Fruit fly (Drosophila melanogaster): ENCODE data around the gene CG3339.
A peak's percentile ranks its signal among the peaks of the same experiment; 100 is the strongest.

The CG3339 gene

DNA sequence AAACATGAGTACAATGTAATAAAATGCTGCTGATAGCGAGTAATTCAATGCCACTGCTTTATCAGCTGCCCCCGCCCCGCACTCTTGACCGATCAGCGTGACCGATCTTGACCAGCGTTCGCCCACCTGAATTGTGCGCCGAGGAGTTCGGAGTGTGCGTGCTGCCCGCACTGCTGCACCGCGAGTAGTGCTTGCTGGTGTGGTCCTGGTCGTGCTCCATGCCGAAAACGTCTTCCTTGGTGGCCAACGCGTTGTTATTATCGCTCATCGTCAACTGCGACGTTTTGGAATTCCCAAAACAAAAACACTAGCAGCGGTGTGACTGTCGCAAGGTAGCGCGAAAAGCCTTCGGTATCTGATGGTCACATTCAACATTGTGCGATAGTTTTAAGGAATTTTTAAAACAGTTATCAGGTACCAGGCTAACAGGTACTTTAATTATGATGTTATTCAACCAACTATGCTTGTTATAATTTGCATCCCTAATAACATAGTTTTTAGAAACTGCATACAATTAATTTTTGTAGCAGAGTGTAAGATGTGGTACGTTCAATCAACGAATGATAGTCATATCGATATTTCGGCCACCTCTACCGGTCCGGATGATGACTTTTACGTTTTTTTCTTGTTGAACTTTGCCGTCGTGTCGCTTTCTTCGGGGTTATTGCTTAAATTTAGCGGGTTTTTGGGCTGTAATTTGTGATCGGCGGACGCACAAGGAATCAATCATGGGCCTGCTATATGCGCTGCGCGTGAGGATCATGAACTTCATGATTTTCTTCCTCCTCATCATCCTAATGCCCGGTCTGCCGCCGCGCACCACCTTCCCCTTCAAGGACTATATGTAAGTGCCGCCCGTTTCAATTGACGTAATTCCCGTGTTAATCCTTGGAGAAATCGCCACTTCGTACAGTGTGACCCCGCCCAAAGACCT is 33.7 kb downstream of the CG3339 start, which contains the start of the genes bigmax and Hmu:
Gene bigmax (minus strand): TSS at position 325 of the 934 bp plus-strand sequence.
Gene Hmu (plus strand): TSS at position 568 of the 934 bp plus-strand sequence.
- peak; percentile 75 for TF ChIP-seq Sp1 (GFP tag; optimal IDR thresholded peaks at IDR 0.05)
- TF ChIP-seq fru (GFP tag; optimal IDR thresholded peaks at IDR 0.05): peak; percentile 83
- peak; percentile 82 for TF ChIP-seq dsf (GFP tag; optimal IDR thresholded peaks at IDR 0.05; ENCODE audit: borderline replicate concordance)
- TF ChIP-seq N (GFP tag; optimal IDR thresholded peaks at IDR 0.05): no peak
- no peak for TF ChIP-seq pan (optimal IDR thresholded peaks at IDR 0.05)
- TF ChIP-seq CG32264 (GFP tag; optimal IDR thresholded peaks at IDR 0.05): peak; percentile 71
- no peak for TF ChIP-seq usp (GFP tag; optimal IDR thresholded peaks at IDR 0.05)
- TF ChIP-seq ey (GFP tag; optimal IDR thresholded peaks at IDR 0.05): peak; percentile 87
- peak; percentile 47 for TF ChIP-seq dmrt93B (GFP tag; optimal IDR thresholded peaks at IDR 0.05)
- peak; percentile 93 for TF ChIP-seq Jra (GFP tag; optimal IDR thresholded peaks at IDR 0.05)
- no peak for TF ChIP-seq brk (GFP tag; optimal IDR thresholded peaks at IDR 0.05)
- TF ChIP-seq sage (GFP tag; optimal IDR thresholded peaks at IDR 0.05): no peak
- TF ChIP-seq Myc (optimal IDR thresholded peaks at IDR 0.05): no peak
- TF ChIP-seq rgr (GFP tag; optimal IDR thresholded peaks at IDR 0.05): peak; percentile 87
- no peak for TF ChIP-seq CrebA (GFP tag; optimal IDR thresholded peaks at IDR 0.05; ENCODE audit: borderline replicate concordance)
- TF ChIP-seq Dif (GFP tag; optimal IDR thresholded peaks at IDR 0.05; ENCODE audit: partially characterized antibody): peak; percentile 48
- peak; percentile 75 for TF ChIP-seq br (GFP tag; optimal IDR thresholded peaks at IDR 0.05)
- TF ChIP-seq Rel (GFP tag; optimal IDR thresholded peaks at IDR 0.05): no peak
- peak; percentile 100 for TF ChIP-seq Rel (tag; optimal IDR thresholded peaks at IDR 0.05)
- peak; percentile 63 for TF ChIP-seq psq (GFP tag; optimal IDR thresholded peaks at IDR 0.05)
- peak; percentile 85 for TF ChIP-seq h (GFP tag; optimal IDR thresholded peaks at IDR 0.05)
- TF ChIP-seq jim (GFP tag; optimal IDR thresholded peaks at IDR 0.05): no peak
- peak; percentile 92 for TF ChIP-seq woc (GFP tag; optimal IDR thresholded peaks at IDR 0.05)
- peak; percentile 5 to 89 for TF ChIP-seq foxo (GFP tag; optimal IDR thresholded peaks at IDR 0.05)
- TF ChIP-seq dl (GFP tag; optimal IDR thresholded peaks at IDR 0.05; ENCODE audit: insufficient read depth in 1 of 2, partially characterized antibody in 2 of 2): no peak
- TF ChIP-seq Hr83 (GFP tag; optimal IDR thresholded peaks at IDR 0.05; ENCODE audit: poor library complexity, severe bottlenecking): peak; percentile 74
- no peak for TF ChIP-seq lola (GFP tag; optimal IDR thresholded peaks at IDR 0.05)
- TF ChIP-seq Dfd (GFP tag; optimal IDR thresholded peaks at IDR 0.05): no peak
- no peak for TF ChIP-seq Vsx2 (GFP tag; optimal IDR thresholded peaks at IDR 0.05; ENCODE audit: partially characterized antibody)
- peak; percentile 80 for TF ChIP-seq HLH106 (tag; optimal IDR thresholded peaks at IDR 0.05)
- no peak for TF ChIP-seq Mio (GFP tag; optimal IDR thresholded peaks at IDR 0.05)
- TF ChIP-seq OdsH (GFP tag; optimal IDR thresholded peaks at IDR 0.05): peak; percentile 70
- TF ChIP-seq GATAd (GFP tag; optimal IDR thresholded peaks at IDR 0.05): peak; percentile 75
- no peak for TF ChIP-seq tai (GFP tag; optimal IDR thresholded peaks at IDR 0.05)
- TF ChIP-seq sv (GFP tag; optimal IDR thresholded peaks at IDR 0.05): peak; percentile 82
- TF ChIP-seq Abd-B (GFP tag; optimal IDR thresholded peaks at IDR 0.05): no peak
- peak; percentile 93 for TF ChIP-seq Hnf4 (GFP tag; optimal IDR thresholded peaks at IDR 0.05)
- peak; percentile 68 for TF ChIP-seq CG9705 (GFP tag; optimal IDR thresholded peaks at IDR 0.05)
- no peak for TF ChIP-seq Hr78 (GFP tag; optimal IDR thresholded peaks at IDR 0.05)

DNA sequence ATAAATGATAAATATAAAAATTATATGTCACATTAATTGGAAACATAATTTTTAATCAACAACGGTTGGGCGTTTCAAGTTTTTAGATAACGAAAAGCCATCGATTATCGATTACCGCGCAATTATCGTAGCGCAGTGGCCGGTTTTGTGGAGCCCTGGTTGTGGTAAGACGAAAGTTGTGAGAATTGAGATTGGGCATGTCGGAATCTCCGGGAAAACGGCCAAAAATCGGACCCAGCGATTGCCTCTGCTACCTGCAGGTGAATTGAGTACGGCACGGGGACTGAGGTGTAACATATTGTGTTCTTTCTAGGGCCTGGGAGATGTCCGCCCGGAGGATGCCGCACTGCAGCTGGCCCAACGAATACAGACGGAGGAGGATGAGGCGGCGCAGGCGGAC is 38.5 kb downstream of the CG3339 start, which contains the start of gene CG3368:
Gene CG3368 (plus strand): TSS at position 136 of the 400 bp plus-strand sequence.
- no peak for TF ChIP-seq psq (GFP tag; optimal IDR thresholded peaks at IDR 0.05)
- no peak for TF ChIP-seq pan (optimal IDR thresholded peaks at IDR 0.05)
- no peak for TF ChIP-seq HLH106 (tag; optimal IDR thresholded peaks at IDR 0.05)
- no peak for TF ChIP-seq dsf (GFP tag; optimal IDR thresholded peaks at IDR 0.05; ENCODE audit: borderline replicate concordance)
- no peak for TF ChIP-seq rgr (GFP tag; optimal IDR thresholded peaks at IDR 0.05)
- no peak for TF ChIP-seq jim (GFP tag; optimal IDR thresholded peaks at IDR 0.05)
